Fruit fly (Drosophila melanogaster) whole organism, embryonic: ENCODE measurements around the gene Gr97a.

Experiments
- Bdp1 ChIP-seq: fragments of 200-800 bp; sonication (Bioruptor generic); optimal IDR thresholded peaks from 3 replicates; lab custom pipeline; 2016; ENCODE audit warnings: missing biosample characterization, missing genetic modification characterization
- CG10267 ChIP-seq: fragments of 200-800 bp; sonication (Bioruptor generic); optimal IDR thresholded peaks from 2 replicates; lab custom pipeline; 2018; ENCODE audit warnings: missing biosample characterization, mild to moderate bottlenecking, missing genetic modification characterization, moderate library complexity
- CG10654 ChIP-seq: fragments of 200-800 bp; sonication (Bioruptor generic); optimal IDR thresholded peaks from 2 replicates; lab custom pipeline; 2016; ENCODE audit warnings: missing biosample characterization, missing genetic modification characterization
- CG10959 ChIP-seq: fragments of 200-800 bp; sonication (Bioruptor generic); IDR thresholded peaks from 2 replicates; pipeline ENCODE4 v1.3.6; 2022; ENCODE audit warnings: missing biosample characterization, missing genetic modification characterization
- CG11560 ChIP-seq: fragments of 200-800 bp; sonication (Bioruptor generic); IDR thresholded peaks from 3 replicates; pipeline ENCODE4 v1.3.6; 2022; ENCODE audit warnings: missing biosample characterization, missing genetic modification characterization
- CG12155 ChIP-seq: fragments of 200-800 bp; sonication (Bioruptor generic); optimal IDR thresholded peaks from 3 replicates; lab custom pipeline; 2016; ENCODE audit warnings: missing biosample characterization, missing genetic modification characterization
- CG13287 ChIP-seq: fragments of 200-800 bp; sonication (Bioruptor generic); IDR thresholded peaks from 2 replicates; pipeline ENCODE4 v1.3.6; 2022; ENCODE audit warnings: missing biosample characterization, missing genetic modification characterization; ENCODE audit not compliant: partially characterized antibody
- CG1529 ChIP-seq: fragments of 200-800 bp; sonication (Bioruptor generic); optimal IDR thresholded peaks from 3 replicates; lab custom pipeline; 2018; ENCODE audit warnings: missing biosample characterization, missing genetic modification characterization
- CG1602 ChIP-seq: fragments of 200-800 bp; sonication (Bioruptor generic); optimal IDR thresholded peaks from 3 replicates; lab custom pipeline; 2016; ENCODE audit warnings: missing biosample characterization, missing genetic modification characterization
- CG34224 ChIP-seq: fragments of 200-800 bp; sonication (Bioruptor generic); IDR thresholded peaks from 3 replicates; pipeline ENCODE4 v1.3.6; 2022; ENCODE audit warnings: missing biosample characterization, missing genetic modification characterization; ENCODE audit not compliant: partially characterized antibody
- CG3847 ChIP-seq: fragments of 200-800 bp; sonication (Bioruptor generic); IDR thresholded peaks from 2 replicates; pipeline ENCODE4 v1.3.6; 2022; ENCODE audit warnings: missing biosample characterization, missing genetic modification characterization
- CG4328 ChIP-seq: fragments of 200-800 bp; sonication (Bioruptor generic); optimal IDR thresholded peaks from 3 replicates; lab custom pipeline; 2017; ENCODE audit warnings: missing biosample characterization, missing genetic modification reagents, missing genetic modification characterization
- CG7271 ChIP-seq: fragments of 200-800 bp; sonication (Bioruptor generic); optimal IDR thresholded peaks from 2 replicates; lab custom pipeline; 2018; ENCODE audit warnings: missing biosample characterization, mild to moderate bottlenecking, missing genetic modification characterization, moderate library complexity
- CG7839 ChIP-seq: fragments of 200-800 bp; sonication (Bioruptor generic); optimal IDR thresholded peaks from 3 replicates; lab custom pipeline; 2018; ENCODE audit warnings: missing biosample characterization, mild to moderate bottlenecking, missing genetic modification characterization, moderate library complexity
- CG8281 ChIP-seq: fragments of 200-800 bp; sonication (Bioruptor generic); optimal IDR thresholded peaks from 2 replicates; lab custom pipeline; 2018; ENCODE audit warnings: missing biosample characterization, mild to moderate bottlenecking, missing genetic modification characterization, moderate library complexity
- CG8478 ChIP-seq: fragments of >200 bp; optimal IDR thresholded peaks from 2 replicates; lab custom pipeline; 2018
- CG8765 ChIP-seq: fragments of 200-800 bp; sonication (Bioruptor generic); IDR thresholded peaks from 2 replicates; pipeline ENCODE4 v1.3.6; 2022; ENCODE audit warnings: missing biosample characterization, missing genetic modification characterization
- CG9609 ChIP-seq: fragments of 200-800 bp; sonication (Bioruptor generic); optimal IDR thresholded peaks from 3 replicates; lab custom pipeline; 2016; ENCODE audit warnings: missing biosample characterization, missing genetic modification characterization
- CTCF ChIP-seq: fragments of 200-800 bp; sonication (Bioruptor generic); optimal IDR thresholded peaks from 2 replicates; lab custom pipeline; 2017; ENCODE audit warnings: missing biosample characterization, mild to moderate bottlenecking, missing genetic modification characterization, moderate library complexity
- CoRest ChIP-seq: fragments of 200-800 bp; sonication (Bioruptor generic); optimal IDR thresholded peaks from 3 replicates; lab custom pipeline; 2018; ENCODE audit warnings: missing biosample characterization, mild to moderate bottlenecking, missing genetic modification characterization, moderate library complexity
- D19A ChIP-seq: fragments of 200-800 bp; optimal IDR thresholded peaks from 3 replicates; lab custom pipeline; 2019; ENCODE audit warnings: missing biosample characterization, mild to moderate bottlenecking, missing genetic modification characterization, moderate library complexity
- Dp ChIP-seq: fragments of 200-800 bp; sonication (Bioruptor generic); optimal IDR thresholded peaks from 2 replicates; lab custom pipeline; 2018; ENCODE audit warnings: missing biosample characterization, mild to moderate bottlenecking, missing genetic modification characterization, moderate library complexity
- Gug ChIP-seq: fragments of 200-800 bp; sonication (Bioruptor generic); IDR thresholded peaks from 4 replicates; pipeline ENCODE4 v1.3.6; 2022; ENCODE audit warnings: missing biosample characterization, missing genetic modification characterization
- HLHmδ ChIP-seq: fragments of 200-800 bp; sonication (Bioruptor generic); optimal IDR thresholded peaks from 2 replicates; lab custom pipeline; 2018; ENCODE audit warnings: missing biosample characterization, mild to moderate bottlenecking, missing genetic modification characterization, moderate library complexity
- Hey ChIP-seq: fragments of 200-800 bp; sonication (Bioruptor generic); optimal IDR thresholded peaks from 3 replicates; lab custom pipeline; 2018; ENCODE audit warnings: missing biosample characterization, mild to moderate bottlenecking, missing genetic modification characterization
- Jarid2 ChIP-seq: fragments of 200-800 bp; sonication (Bioruptor generic); optimal IDR thresholded peaks from 3 replicates; lab custom pipeline; 2017; ENCODE audit warnings: mild to moderate bottlenecking, missing biosample characterization, missing genetic modification reagents, missing genetic modification characterization
- Med ChIP-seq: fragments of 200-800 bp; sonication (Bioruptor generic); peaks from one replicate; lab custom pipeline; 2016; ENCODE audit warnings: missing biosample characterization, missing genetic modification characterization, mild to moderate bottlenecking, inconsistent platforms, moderate library complexity
- NK7.1 ChIP-seq: fragments of 200-800 bp; sonication (Bioruptor generic); optimal IDR thresholded peaks from 3 replicates; lab custom pipeline; 2016; ENCODE audit warnings: missing biosample characterization, missing genetic modification characterization
- Oaz ChIP-seq: fragments of 200-800 bp; sonication (Bioruptor generic); IDR thresholded peaks from 2 replicates; pipeline ENCODE4 v1.3.6; 2022; ENCODE audit warnings: missing biosample characterization, missing genetic modification characterization
- Spps ChIP-seq: fragments of 200-800 bp; sonication (Bioruptor generic); optimal IDR thresholded peaks from 2 replicates; lab custom pipeline; 2018; ENCODE audit warnings: missing biosample characterization, mild to moderate bottlenecking, missing genetic modification characterization
- Taf1 ChIP-seq: fragments of 200-800 bp; sonication (Bioruptor generic); IDR thresholded peaks from 2 replicates; pipeline ENCODE4 v1.3.6; 2022; ENCODE audit warnings: missing biosample characterization, missing genetic modification characterization
- abd-A ChIP-seq: fragments of 200-800 bp; sonication (Bioruptor generic); optimal IDR thresholded peaks from 3 replicates; lab custom pipeline; 2019; ENCODE audit warnings: missing biosample characterization, mild to moderate bottlenecking, missing genetic modification characterization, moderate library complexity
- bab2 ChIP-seq: fragments of 200-800 bp; sonication (Bioruptor generic); optimal IDR thresholded peaks from 2 replicates; lab custom pipeline; 2016; ENCODE audit warnings: missing biosample characterization, missing genetic modification characterization
- bowl ChIP-seq: fragments of 200-800 bp; sonication (Bioruptor generic); IDR thresholded peaks from 2 replicates; pipeline ENCODE4 v1.3.6; 2022; ENCODE audit warnings: missing biosample characterization, missing genetic modification characterization
- br ChIP-seq: fragments of >200 bp; optimal IDR thresholded peaks from 2 replicates; lab custom pipeline; 2017
- chif ChIP-seq, 2 experiments: fragments of 200-800 bp; sonication (Bioruptor generic); optimal IDR thresholded peaks; 3 replicates each; lab custom pipeline; 2016; ENCODE audit warnings: missing biosample characterization in 2 of 2, missing genetic modification characterization in 2 of 2
- gfzf ChIP-seq: fragments of 200-800 bp; sonication (Bioruptor generic); optimal IDR thresholded peaks from 2 replicates; lab custom pipeline; 2016; ENCODE audit warnings: missing biosample characterization, mild to moderate bottlenecking, missing genetic modification characterization, moderate library complexity
- gro ChIP-seq: fragments of 200-800 bp; sonication (Bioruptor generic); optimal IDR thresholded peaks from 2 replicates; lab custom pipeline; 2016; ENCODE audit warnings: missing biosample characterization, missing genetic modification characterization
- gsb ChIP-seq: fragments of 200-800 bp; sonication (Bioruptor generic); IDR thresholded peaks from 2 replicates; pipeline ENCODE4 v1.3.6; 2022; ENCODE audit warnings: missing biosample characterization, missing genetic modification characterization
- her ChIP-seq: fragments of 200-800 bp; sonication (Bioruptor generic); optimal IDR thresholded peaks from 2 replicates; lab custom pipeline; 2016; ENCODE audit warnings: missing biosample characterization, missing genetic modification characterization
- hkb ChIP-seq, 2 experiments: fragments of 200-800 bp in 1 of 2; fragments of >200 bp in 1 of 2; sonication (Bioruptor generic) in 1 of 2; IDR thresholded peaks in 1 of 2; optimal IDR thresholded peaks in 1 of 2; 2 replicates each; pipeline versions ENCODE4 v1.3.6 to Lab custom; 2017 to 2022; ENCODE audit warnings: missing biosample characterization in 1 of 2, missing genetic modification characterization in 1 of 2
- mam ChIP-seq: fragments of 200-800 bp; sonication (Bioruptor generic); optimal IDR thresholded peaks from 3 replicates; lab custom pipeline; 2016; ENCODE audit warnings: missing biosample characterization, missing genetic modification characterization
- pros ChIP-seq: fragments of 200-800 bp; sonication (Bioruptor generic); optimal IDR thresholded peaks from 3 replicates; lab custom pipeline; 2019; ENCODE audit warnings: missing biosample characterization, mild to moderate bottlenecking, missing genetic modification characterization, moderate library complexity
- row ChIP-seq: fragments of 200-800 bp; sonication (Bioruptor generic); IDR thresholded peaks from 3 replicates; pipeline ENCODE4 v1.3.6; 2022; ENCODE audit warnings: missing biosample characterization, missing genetic modification characterization
- salm ChIP-seq: fragments of 200-800 bp; sonication (Bioruptor generic); optimal IDR thresholded peaks from 2 replicates; lab custom pipeline; 2018; ENCODE audit warnings: missing biosample characterization, mild to moderate bottlenecking, missing genetic modification characterization
- sima ChIP-seq: fragments of 200-800 bp; sonication (Bioruptor generic); optimal IDR thresholded peaks from 2 replicates; lab custom pipeline; 2016; ENCODE audit warnings: missing biosample characterization, missing genetic modification characterization
- sisA ChIP-seq: fragments of 200-800 bp; sonication (Bioruptor generic); IDR thresholded peaks from 2 replicates; pipeline ENCODE4 v1.3.6; 2022; ENCODE audit warnings: missing biosample characterization, missing genetic modification characterization
- tin ChIP-seq: fragments of 200-800 bp; sonication (Bioruptor generic); optimal IDR thresholded peaks from 3 replicates; lab custom pipeline; 2016; ENCODE audit warnings: missing biosample characterization, missing genetic modification characterization
- tll ChIP-seq, 2 experiments: fragments of 200-800 bp in 1 of 2; fragments of >200 bp in 1 of 2; sonication (Bioruptor generic) in 1 of 2; optimal IDR thresholded peaks; 2 replicates each; lab custom pipeline; 2017 to 2019; ENCODE audit warnings: missing biosample characterization in 2 of 2, missing genetic modification characterization in 2 of 2, mild to moderate bottlenecking in 1 of 2, moderate library complexity in 1 of 2
- vnd ChIP-seq: fragments of 200-800 bp; sonication (Bioruptor generic); IDR thresholded peaks from 3 replicates; pipeline ENCODE4 v1.3.6; 2022; ENCODE audit warnings: missing biosample characterization, missing genetic modification characterization; ENCODE audit not compliant: partially characterized antibody

Gene Gr97a

dm6 chr3R:26966794-26967323 lies 574 bp upstream of the Gr97a start, which contains the start of gene CG5521 (continued):
- TF ChIP-seq CG34224 (GFP tag; lab: Robert Waterston, UW) (0 out of 3 replicates have a peak, but pooled peaks have one; percentile 48), CG8478 (lab: Kevin White, UChicago) (no peak), salm (tag; lab: Kevin White, UChicago) (no peak), bab2 (GFP tag; lab: Kevin White, UChicago) (no peak), Oaz (GFP tag; lab: Robert Waterston, UW) (no peak), tin (no peak), Taf1 (no peak), mam (GFP tag; lab: Kevin White, UChicago) (no peak), abd-A (tag; lab: Kevin White, UChicago) (peak; percentile 38), sima (GFP tag; lab: Kevin White, UChicago) (no peak), Jarid2 (GFP tag; lab: Kevin White, UChicago) (no peak), CG10959 (GFP tag; lab: Robert Waterston, UW) (no peak), CTCF (GFP tag; lab: Kevin White, UChicago) (no peak), CG10654 (no peak), CG4328 (GFP tag; lab: Kevin White, UChicago) (no peak), pros (no peak), CG1602 (GFP tag; lab: Kevin White, UChicago) (no peak), Hey (tag; lab: Kevin White, UChicago) (no peak), CG9609 (GFP tag; lab: Kevin White, UChicago) (no peak), CG7271 (tag; lab: Kevin White, UChicago) (no peak), HLHmδ (no peak), CG12155 (GFP tag; lab: Kevin White, UChicago) (no peak), CG1529 (GFP tag; lab: Kevin White, UChicago) (no peak), CG8765 (GFP tag; lab: Robert Waterston, UW) (no peak), gfzf (GFP tag; lab: Kevin White, UChicago) (no peak), gro (GFP tag; lab: Kevin White, UChicago) (no peak)

dm6 chr3R:26964452-26965133 lies 1.7 kb downstream of the Gr97a start, which contains the start of gene Tsp97E:
Tsp97E (minus strand) TSS chr3R:26964817.
- TF ChIP-seq tll (GFP tag; optimal IDR thresholded peaks at IDR 0.05; lab: Kevin White, UChicago), result peak in 1 of 2 experiments; percentile 6
- peak; percentile 95 for TF ChIP-seq Dp
- no peak for TF ChIP-seq row
- no peak for TF ChIP-seq hkb (optimal IDR thresholded peaks at IDR 0.05; lab: Kevin White, UChicago)
- TF ChIP-seq hkb (GFP tag; IDR thresholded peaks at IDR 0.05; lab: Robert Waterston, UW), result no peak
- no peak for TF ChIP-seq chif (GFP tag; optimal IDR thresholded peaks at IDR 0.05; lab: Kevin White, UChicago)
- no peak for TF ChIP-seq CG1529 (GFP tag; lab: Kevin White, UChicago)
- TF ChIP-seq Spps (tag; lab: Kevin White, UChicago), result peak; percentile 39
- peak; percentile 86 for TF ChIP-seq CG13287
- no peak for TF ChIP-seq bowl (GFP tag; lab: Robert Waterston, UW)
- no peak for TF ChIP-seq gsb
- TF ChIP-seq Gug (GFP tag; lab: Robert Waterston, UW), result no peak
- no peak for TF ChIP-seq D19A
- TF ChIP-seq CG8281 (tag; lab: Kevin White, UChicago), result peak; percentile 6
- peak; percentile 86 for TF ChIP-seq CG34224 (GFP tag; lab: Robert Waterston, UW)
- TF ChIP-seq Med, result peak; percentile 22
- TF ChIP-seq br (lab: Kevin White, UChicago), result no peak
- peak; percentile 46 for TF ChIP-seq CoRest (tag; lab: Kevin White, UChicago)
- peak; percentile 98 for TF ChIP-seq her (GFP tag; lab: Kevin White, UChicago)
- TF ChIP-seq vnd (GFP tag; lab: Robert Waterston, UW), result peak; percentile 76
- no peak for TF ChIP-seq Bdp1 (GFP tag; lab: Kevin White, UChicago)
- no peak for TF ChIP-seq CG11560 (tag; lab: Robert Waterston, UW)
- TF ChIP-seq CG10267 (tag; lab: Kevin White, UChicago), result peak; percentile 50
- TF ChIP-seq NK7.1, result no peak
- no peak for TF ChIP-seq CG3847 (GFP tag; lab: Robert Waterston, UW)
- TF ChIP-seq sisA (GFP tag; lab: Robert Waterston, UW), result no peak
- TF ChIP-seq CG7839 (tag; lab: Kevin White, UChicago), result no peak
